Worm (Caenorhabditis elegans): ENCODE measurements around the gene vps-60.

- TF ChIP-seq T22C8.4 (GFP tag; IDR thresholded peaks at IDR 0.05): no peak
- TF ChIP-seq klf-2 (GFP tag; conservative IDR thresholded peaks at IDR 0.05): no peak
- TF ChIP-seq tab-1 (GFP tag; IDR thresholded peaks at IDR 0.05): no peak
Observed at ce11 chrV:8648251-8648650, 42.3 kb upstream of the vps-60 start.

Data from whole organism, midembryonic.